Fruit fly (Drosophila melanogaster): ENCODE data around the gene CG4928.
A peak's percentile ranks its signal among the peaks of the same experiment; 100 is the strongest.

The CG4928 gene

dm6 chrX:16909886-16910285 lies 3.1 kb upstream of the CG4928 start:
- TF ChIP-seq chinmo (GFP tag; IDR thresholded peaks at IDR 0.05; ENCODE audit: partially characterized antibody): 0 out of 4 replicates have a peak, but pooled peaks have one; percentile 29
- TF ChIP-seq D19B (GFP tag; optimal IDR thresholded peaks at IDR 0.05): peak; percentile 48
- TF ChIP-seq CG18619 (GFP tag; optimal IDR thresholded peaks at IDR 0.05): no peak
- peak; percentile 97 for TF ChIP-seq sd (tag; optimal IDR thresholded peaks at IDR 0.05)
- no peak for TF ChIP-seq Sin3A (optimal IDR thresholded peaks at IDR 0.05)
- TF ChIP-seq Asciz (GFP tag; optimal IDR thresholded peaks at IDR 0.05): no peak
- TF ChIP-seq CG13894 (tag; optimal IDR thresholded peaks at IDR 0.05): peak; percentile 98
- TF ChIP-seq wdn (GFP tag; IDR thresholded peaks at IDR 0.05): no peak
- no peak for TF ChIP-seq Kr (GFP tag; optimal IDR thresholded peaks at IDR 0.05)
- no peak for TF ChIP-seq CG30403 (GFP tag; optimal IDR thresholded peaks at IDR 0.05)
- TF ChIP-seq NFAT (GFP tag; IDR thresholded peaks at IDR 0.05): no peak
- no peak for TF ChIP-seq sens-2 (GFP tag; IDR thresholded peaks at IDR 0.05)
- TF ChIP-seq Usf (GFP tag; optimal IDR thresholded peaks at IDR 0.05): no peak
- TF ChIP-seq esg (GFP tag; conservative IDR thresholded peaks at IDR 0.05): no peak

- TF ChIP-seq chinmo (GFP tag; IDR thresholded peaks at IDR 0.05; ENCODE audit: partially characterized antibody) (0 out of 4 replicates have a peak, but pooled peaks have one; percentile 37), Nf-YB (GFP tag; optimal IDR thresholded peaks at IDR 0.05) (peak; percentile 60), Rfx (GFP tag; IDR thresholded peaks at IDR 0.05) (no peak)
These were observed 1.0 kb upstream of the CG4928 start for dm6 chrX:16911962-16912361.

- TF ChIP-seq CG5180 (GFP tag; optimal IDR thresholded peaks at IDR 0.05): no peak
- TF ChIP-seq CG13296 (GFP tag; optimal IDR thresholded peaks at IDR 0.05): peak; percentile 7
- no peak for TF ChIP-seq hth (optimal IDR thresholded peaks at IDR 0.05)
- TF ChIP-seq nerfin-2 (GFP tag; IDR thresholded peaks at IDR 0.05; ENCODE audit: partially characterized antibody): no peak
- TF ChIP-seq Ada2b (GFP tag; IDR thresholded peaks at IDR 0.05): no peak
- TF ChIP-seq lmd (GFP tag; IDR thresholded peaks at IDR 0.05): no peak
- TF ChIP-seq CG11085 (GFP tag; IDR thresholded peaks at IDR 0.05): 0 out of 2 replicates have a peak, but pooled peaks have one; percentile 25
- peak; percentile 9 for TF ChIP-seq CG10543 (GFP tag; optimal IDR thresholded peaks at IDR 0.05)
- no peak for TF ChIP-seq hkb (optimal IDR thresholded peaks at IDR 0.05)
- TF ChIP-seq hkb (GFP tag; IDR thresholded peaks at IDR 0.05): no peak
- TF ChIP-seq Hmx (GFP tag; optimal IDR thresholded peaks at IDR 0.05): no peak
- no peak for TF ChIP-seq ftz-f1 (GFP tag; optimal IDR thresholded peaks at IDR 0.05)
- TF ChIP-seq sob (GFP tag; IDR thresholded peaks at IDR 0.05): 0 out of 2 replicates have a peak, but pooled peaks have one; percentile 14
- TF ChIP-seq CG2875 (GFP tag; optimal IDR thresholded peaks at IDR 0.05): no peak
- TF ChIP-seq onecut (GFP tag; IDR thresholded peaks at IDR 0.05): no peak
- TF ChIP-seq cwo (GFP tag; optimal IDR thresholded peaks at IDR 0.05): no peak
- no peak for TF ChIP-seq pros (GFP tag; optimal IDR thresholded peaks at IDR 0.05)
- TF ChIP-seq wdn (GFP tag; IDR thresholded peaks at IDR 0.05): no peak
- no peak for TF ChIP-seq dm (GFP tag; optimal IDR thresholded peaks at IDR 0.05)
- no peak for TF ChIP-seq CG16813 (GFP tag; IDR thresholded peaks at IDR 0.05; ENCODE audit: partially characterized antibody)
- no peak for TF ChIP-seq phol (tag; optimal IDR thresholded peaks at IDR 0.05)
- no peak for TF ChIP-seq cad (GFP tag; optimal IDR thresholded peaks at IDR 0.05)
- no peak for TF ChIP-seq Kr (GFP tag; optimal IDR thresholded peaks at IDR 0.05)
- no peak for TF ChIP-seq CG9609 (GFP tag; optimal IDR thresholded peaks at IDR 0.05)
- TF ChIP-seq Gug (GFP tag; IDR thresholded peaks at IDR 0.05): no peak
- TF ChIP-seq Gsc (GFP tag; IDR thresholded peaks at IDR 0.05): no peak
- no peak for TF ChIP-seq chif (GFP tag; optimal IDR thresholded peaks at IDR 0.05)
- TF ChIP-seq stwl (tag; optimal IDR thresholded peaks at IDR 0.05): no peak
- no peak for TF ChIP-seq Jarid2 (GFP tag; optimal IDR thresholded peaks at IDR 0.05)
- TF ChIP-seq CG10565 (GFP tag; optimal IDR thresholded peaks at IDR 0.05): no peak
- no peak for TF ChIP-seq CG11093 (GFP tag; IDR thresholded peaks at IDR 0.05)
- TF ChIP-seq kni (GFP tag; optimal IDR thresholded peaks at IDR 0.05): no peak
- TF ChIP-seq z (GFP tag; IDR thresholded peaks at IDR 0.05): no peak
- TF ChIP-seq Med (GFP tag): peak; percentile 67
- TF ChIP-seq sr (GFP tag; IDR thresholded peaks at IDR 0.05): no peak
These were observed 4.5 kb downstream of the CG4928 start for dm6 chrX:16917462-16917861.
